Fruit fly (Drosophila melanogaster): ENCODE results near the gene CG42709.

Gene CG42709

dm6 chr3L:12843056-12843799 is 53.2 kb downstream of the CG42709 start, which contains the start of gene nebu (continued):
- TF ChIP-seq ftz-f1 (GFP tag; optimal IDR thresholded peaks at IDR 0.05) (peak; percentile 72), CG1603 (tag; optimal IDR thresholded peaks at IDR 0.05) (peak; percentile 91), C15 (GFP tag; IDR thresholded peaks at IDR 0.05) (peak; percentile 92), CG1602 (GFP tag; optimal IDR thresholded peaks at IDR 0.05) (peak; percentile 91), inv (GFP tag; IDR thresholded peaks at IDR 0.05; ENCODE audit: partially characterized antibody) (no peak), Xbp1 (GFP tag; optimal IDR thresholded peaks at IDR 0.05) (peak; percentile 96), CG10209 (GFP tag; optimal IDR thresholded peaks at IDR 0.05) (peak; percentile 96), Hand (GFP tag; optimal IDR thresholded peaks at IDR 0.05) (peak; percentile 97), CG4730 (GFP tag; IDR thresholded peaks at IDR 0.05) (no peak; the same call in 1 of the 2 replicates), Jarid2 (GFP tag; optimal IDR thresholded peaks at IDR 0.05) (peak; percentile 81), CG9797 (GFP tag; optimal IDR thresholded peaks at IDR 0.05) (no peak), croc (GFP tag; conservative IDR thresholded peaks at IDR 0.05) (peak; percentile 80), dimm (GFP tag; IDR thresholded peaks at IDR 0.05) (no peak; the same call in 1 of the 2 replicates), tin (GFP tag; optimal IDR thresholded peaks at IDR 0.05) (peak; percentile 96), sima (GFP tag; optimal IDR thresholded peaks at IDR 0.05) (peak; percentile 89), CG8478 (optimal IDR thresholded peaks at IDR 0.05) (no peak), CG33213 (GFP tag; optimal IDR thresholded peaks at IDR 0.05) (peak; percentile 96), Tbp (GFP tag; optimal IDR thresholded peaks at IDR 0.05) (no peak), pum (GFP tag; optimal IDR thresholded peaks at IDR 0.05) (peak; percentile 91), CG7372 (GFP tag; IDR thresholded peaks at IDR 0.05) (peak; percentile 95), Hey (tag; optimal IDR thresholded peaks at IDR 0.05) (peak; percentile 83), CG18476 (GFP tag; optimal IDR thresholded peaks at IDR 0.05) (peak; percentile 93), CG6272 (GFP tag; IDR thresholded peaks at IDR 0.05) (no peak), NC2β (GFP tag; optimal IDR thresholded peaks at IDR 0.05) (peak; percentile 90), CG8089 (GFP tag; optimal IDR thresholded peaks at IDR 0.05) (peak; percentile 92), CG6791 (GFP tag; IDR thresholded peaks at IDR 0.05; ENCODE audit: partially characterized antibody) (no peak), jigr1 (GFP tag; IDR thresholded peaks at IDR 0.05) (no peak; the same call in 2 of the 3 replicates), Ets65A (GFP tag) (peak; percentile 99), emc (GFP tag; optimal IDR thresholded peaks at IDR 0.05) (peak; percentile 96), CoRest (tag; optimal IDR thresholded peaks at IDR 0.05) (peak; percentile 94), CG17385 (GFP tag; optimal IDR thresholded peaks at IDR 0.05) (peak; percentile 91), CG7745 (tag; optimal IDR thresholded peaks at IDR 0.05) (no peak), Bteb2 (GFP tag; optimal IDR thresholded peaks at IDR 0.05) (peak; percentile 98), E2f2 (GFP tag; IDR thresholded peaks at IDR 0.05) (peak; percentile 81), Awh (GFP tag; IDR thresholded peaks at IDR 0.05) (peak; percentile 96), CG14014 (GFP tag; IDR thresholded peaks at IDR 0.05) (peak; percentile 98), insv (GFP tag; optimal IDR thresholded peaks at IDR 0.05) (peak in 1 of 2 experiments; percentile 71), hkb (optimal IDR thresholded peaks at IDR 0.05) (no peak), hkb (GFP tag; IDR thresholded peaks at IDR 0.05) (peak; percentile 97), CG15011 (GFP tag; optimal IDR thresholded peaks at IDR 0.05) (peak; percentile 91), unpg (GFP tag; optimal IDR thresholded peaks at IDR 0.05) (peak; percentile 96), CG3838 (GFP tag; optimal IDR thresholded peaks at IDR 0.05) (peak; percentile 88), tap (tag; optimal IDR thresholded peaks at IDR 0.05) (peak; percentile 91), CG6689 (GFP tag; IDR thresholded peaks at IDR 0.05) (peak; percentile 94; the same call in 1 of the 2 replicates), CG16813 (GFP tag; IDR thresholded peaks at IDR 0.05; ENCODE audit: partially characterized antibody) (no peak), Lhr (GFP tag; optimal IDR thresholded peaks at IDR 0.05) (peak; percentile 59), D (optimal IDR thresholded peaks at IDR 0.05) (no peak), D (GFP tag; optimal IDR thresholded peaks at IDR 0.05) (peak; percentile 88), prd (optimal IDR thresholded peaks at IDR 0.05) (no peak), prd (GFP tag; IDR thresholded peaks at IDR 0.05) (peak; percentile 97), ara (GFP tag; IDR thresholded peaks at IDR 0.05) (no peak; the same call in 1 of the 2 replicates)
